Fruit fly (Drosophila melanogaster): Measurements from ENCODE around the gene cup.

The cup gene

dm6 chr2L:6693794-6694254 is 30.4 kb downstream of the cup start:
- TF ChIP-seq Myc (optimal IDR thresholded peaks at IDR 0.05) (no peak), ttk (optimal IDR thresholded peaks at IDR 0.05) (no peak), Sin3A (optimal IDR thresholded peaks at IDR 0.05) (no peak), insv (optimal IDR thresholded peaks at IDR 0.05) (no peak), h (optimal IDR thresholded peaks at IDR 0.05) (no peak), psq (optimal IDR thresholded peaks at IDR 0.05) (no peak)

dm6 chr2L:6696229-6696628 is 32.8 kb downstream of the cup start:
- TF ChIP-seq h (optimal IDR thresholded peaks at IDR 0.05) (no peak), Sin3A (optimal IDR thresholded peaks at IDR 0.05) (no peak), Myc (optimal IDR thresholded peaks at IDR 0.05) (no peak), psq (optimal IDR thresholded peaks at IDR 0.05) (no peak), insv (optimal IDR thresholded peaks at IDR 0.05) (no peak), ttk (optimal IDR thresholded peaks at IDR 0.05) (no peak)

DNA sequence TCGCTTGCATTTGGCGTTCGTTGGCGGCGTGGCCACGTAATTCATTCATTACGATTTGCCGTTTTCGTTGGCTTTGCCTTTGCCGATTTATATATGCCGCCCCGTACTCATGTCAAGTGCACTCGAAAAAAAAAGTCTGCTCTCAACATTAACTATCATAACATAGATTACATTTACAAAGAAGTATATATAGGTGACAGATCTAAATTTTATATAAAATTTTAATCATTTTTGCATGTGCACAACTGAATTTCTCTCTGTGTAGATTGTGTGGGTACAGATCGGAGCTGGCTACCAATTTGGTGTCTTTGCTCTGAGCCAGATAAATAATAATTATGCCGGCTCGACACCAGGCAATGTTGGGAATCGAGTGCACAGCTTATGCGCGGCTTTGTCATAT is 34.9 kb downstream of the cup start:
- TF ChIP-seq h (optimal IDR thresholded peaks at IDR 0.05) (no peak), Sin3A (optimal IDR thresholded peaks at IDR 0.05) (no peak), psq (optimal IDR thresholded peaks at IDR 0.05) (no peak), Myc (optimal IDR thresholded peaks at IDR 0.05) (no peak), insv (optimal IDR thresholded peaks at IDR 0.05) (no peak), ttk (optimal IDR thresholded peaks at IDR 0.05) (no peak)

- TF ChIP-seq ttk (optimal IDR thresholded peaks at IDR 0.05) (no peak), Sin3A (optimal IDR thresholded peaks at IDR 0.05) (no peak), psq (optimal IDR thresholded peaks at IDR 0.05) (no peak), h (optimal IDR thresholded peaks at IDR 0.05) (no peak), Myc (optimal IDR thresholded peaks at IDR 0.05) (no peak), insv (optimal IDR thresholded peaks at IDR 0.05) (no peak)
These were observed 37.3 kb downstream of the cup start for dm6 chr2L:6700742-6701141.

DNA sequence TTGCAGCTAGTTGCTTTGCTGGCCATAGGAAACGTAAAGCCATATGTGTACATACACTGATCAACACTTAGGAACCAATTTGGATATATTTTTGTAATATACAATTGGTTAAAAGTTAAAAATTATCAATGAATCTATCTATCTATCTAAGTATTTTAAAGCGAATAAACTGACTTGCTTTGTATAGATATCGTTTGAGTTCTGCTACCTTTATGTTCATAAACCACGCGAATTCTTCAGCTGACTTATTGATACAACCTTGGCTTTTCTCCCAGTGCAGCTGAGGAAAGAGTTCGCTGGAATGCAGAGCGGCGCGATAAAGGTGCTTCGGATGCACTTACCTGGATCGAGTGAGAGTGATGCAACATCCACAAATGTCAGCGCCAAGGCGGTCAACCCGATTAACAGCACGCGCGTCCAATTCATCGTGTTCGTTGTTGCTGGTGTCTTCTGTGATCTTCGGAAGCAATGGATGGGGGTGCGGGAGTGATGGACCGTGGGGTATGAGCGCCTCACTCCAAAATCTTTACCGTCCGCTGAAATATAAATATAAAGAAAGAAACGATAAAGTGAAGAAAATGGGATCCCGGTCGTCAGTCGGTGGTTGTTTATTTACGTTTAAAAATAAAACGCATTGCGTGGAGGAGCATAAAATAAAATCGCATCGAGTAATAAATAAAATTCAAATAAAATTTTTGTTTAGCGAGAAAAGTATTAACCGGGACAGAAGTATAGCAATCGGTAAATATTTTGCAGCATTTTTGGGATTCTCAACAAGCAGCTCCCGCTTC is 38.1 kb downstream of the cup start:
- TF ChIP-seq Myc (optimal IDR thresholded peaks at IDR 0.05) = no peak
- TF ChIP-seq h (optimal IDR thresholded peaks at IDR 0.05) = no peak
- TF ChIP-seq insv (optimal IDR thresholded peaks at IDR 0.05) = no peak
- no peak for TF ChIP-seq psq (optimal IDR thresholded peaks at IDR 0.05)
- no peak for TF ChIP-seq Sin3A (optimal IDR thresholded peaks at IDR 0.05)
- no peak for TF ChIP-seq ttk (optimal IDR thresholded peaks at IDR 0.05)

DNA sequence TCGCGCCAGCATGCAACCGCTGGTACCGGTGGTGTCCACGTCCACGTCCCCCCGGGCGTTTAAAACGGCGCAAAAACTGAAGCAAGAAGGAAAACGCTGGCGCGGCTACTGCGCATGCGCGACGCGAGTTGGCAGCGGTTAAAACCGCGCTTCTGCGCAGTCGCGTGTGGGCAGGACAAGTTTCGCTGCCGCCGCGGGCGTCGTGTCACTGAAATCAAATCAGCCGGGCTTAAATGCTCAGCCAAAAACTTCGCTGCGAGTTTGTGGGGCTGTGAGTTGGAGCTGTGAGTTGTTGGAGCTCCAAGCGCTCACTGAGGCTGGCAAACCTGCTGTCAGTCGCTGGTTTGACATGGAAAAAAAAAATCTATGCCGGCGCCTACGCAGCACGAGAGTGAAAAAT is 41.6 kb downstream of the cup start:
- TF ChIP-seq ttk (optimal IDR thresholded peaks at IDR 0.05) = no peak
- no peak for TF ChIP-seq insv (optimal IDR thresholded peaks at IDR 0.05)
- no peak for TF ChIP-seq Myc (optimal IDR thresholded peaks at IDR 0.05)

dm6 chr2L:6706368-6706919 is 43.0 kb downstream of the cup start:
- no peak for TF ChIP-seq h (optimal IDR thresholded peaks at IDR 0.05)
- no peak for TF ChIP-seq ttk (optimal IDR thresholded peaks at IDR 0.05)
- TF ChIP-seq Myc (optimal IDR thresholded peaks at IDR 0.05) = no peak
- TF ChIP-seq Sin3A (optimal IDR thresholded peaks at IDR 0.05) = no peak
- TF ChIP-seq insv (optimal IDR thresholded peaks at IDR 0.05) = no peak
- TF ChIP-seq psq (optimal IDR thresholded peaks at IDR 0.05) = no peak

DNA sequence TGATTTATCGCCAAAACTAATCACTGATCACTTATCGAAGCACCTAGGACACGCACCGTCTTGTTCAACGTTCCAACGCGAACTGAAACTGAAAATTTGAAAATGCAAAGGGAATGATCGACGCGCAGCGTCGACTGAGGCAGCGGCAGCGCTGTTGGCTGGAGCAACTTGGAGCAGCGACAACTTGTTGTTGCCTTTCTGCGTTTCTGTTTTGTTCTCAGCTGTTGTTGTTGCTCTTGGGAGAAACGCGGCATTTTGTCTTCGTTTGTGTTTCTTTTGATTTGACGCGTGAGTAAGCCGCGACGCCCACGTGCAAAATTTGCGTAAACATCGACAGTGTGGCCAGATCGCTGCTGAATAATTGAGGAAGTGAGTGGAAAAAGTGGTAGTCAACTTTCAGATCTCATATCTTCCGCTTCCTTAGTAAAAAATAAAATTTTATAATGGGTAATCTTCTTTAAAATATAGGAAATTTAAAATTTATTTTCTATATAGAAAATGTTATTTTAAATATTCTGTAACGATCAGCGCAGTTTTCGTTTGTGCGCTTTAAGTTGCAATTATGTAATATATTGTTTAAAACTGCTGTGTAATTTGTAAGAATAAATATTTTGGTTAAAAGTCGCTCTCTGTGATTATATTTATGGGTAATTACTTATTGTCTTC is 45.7 kb downstream of the cup start, which contains the start of gene Tsp:
TSS of gene Tsp (minus strand) at position 90 of the 666 bp plus-strand sequence.
- TF ChIP-seq Sin3A (optimal IDR thresholded peaks at IDR 0.05) (no peak), ttk (optimal IDR thresholded peaks at IDR 0.05) (no peak)

- TF ChIP-seq ttk (optimal IDR thresholded peaks at IDR 0.05) = no peak
- TF ChIP-seq Sin3A (optimal IDR thresholded peaks at IDR 0.05) = no peak
- TF ChIP-seq Myc (optimal IDR thresholded peaks at IDR 0.05) = no peak
- TF ChIP-seq h (optimal IDR thresholded peaks at IDR 0.05) = no peak
- TF ChIP-seq insv (optimal IDR thresholded peaks at IDR 0.05) = no peak
These were observed 52.8 kb downstream of the cup start, which contains the start of gene AkhR for dm6 chr2L:6716182-6716770. TSS of gene AkhR (minus strand) at chr2L:6716186.

DNA sequence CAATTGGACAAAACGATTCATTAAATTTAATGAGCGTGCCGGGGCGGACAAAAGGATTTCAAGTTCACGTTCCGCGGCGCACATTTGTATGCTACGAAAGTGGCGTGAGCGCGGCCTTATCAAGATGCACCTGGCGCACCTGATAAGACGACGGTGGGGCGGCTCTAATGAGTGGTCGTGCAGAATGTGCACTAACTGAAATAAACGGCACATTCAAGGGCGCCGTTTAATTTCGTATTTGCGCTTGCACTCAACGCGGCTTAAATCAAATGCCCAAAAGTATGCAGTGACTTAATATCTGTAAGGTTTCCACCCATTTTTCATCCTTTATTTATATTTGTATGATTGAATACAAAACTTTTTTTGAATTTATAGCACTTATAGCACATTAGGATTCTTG is 53.5 kb downstream of the cup start:
- no peak for TF ChIP-seq Sin3A (optimal IDR thresholded peaks at IDR 0.05)
- TF ChIP-seq h (optimal IDR thresholded peaks at IDR 0.05) = no peak
- TF ChIP-seq ttk (optimal IDR thresholded peaks at IDR 0.05) = no peak
- no peak for TF ChIP-seq psq (optimal IDR thresholded peaks at IDR 0.05)
- no peak for TF ChIP-seq Myc (optimal IDR thresholded peaks at IDR 0.05)
- TF ChIP-seq insv (optimal IDR thresholded peaks at IDR 0.05) = no peak

DNA sequence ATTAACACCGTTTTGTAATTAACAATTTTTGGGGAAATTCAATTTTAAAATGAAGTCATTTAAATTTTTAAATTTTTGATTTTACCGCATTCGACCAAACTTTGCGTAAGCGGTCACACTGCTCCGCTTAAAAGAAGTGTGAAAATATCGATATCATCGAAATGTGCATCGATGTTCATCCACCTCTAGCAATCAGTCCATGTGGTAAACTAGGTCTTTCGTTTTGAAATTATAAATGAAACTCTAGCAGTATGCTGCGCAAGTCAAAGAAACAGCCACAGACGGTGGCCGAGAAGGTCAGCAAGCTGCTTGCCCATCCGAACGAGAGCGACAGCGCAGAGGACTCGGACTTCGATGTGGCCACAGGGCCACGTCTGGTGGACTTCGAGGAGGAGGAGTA is 54.0 kb downstream of the cup start, which contains the start of gene Aatf:
TSS of gene Aatf (plus strand) at position 166 of the 400 bp plus-strand sequence.
- TF ChIP-seq Myc (optimal IDR thresholded peaks at IDR 0.05) = no peak
- no peak for TF ChIP-seq ttk (optimal IDR thresholded peaks at IDR 0.05)
- no peak for TF ChIP-seq insv (optimal IDR thresholded peaks at IDR 0.05)
- TF ChIP-seq h (optimal IDR thresholded peaks at IDR 0.05) = no peak
- no peak for TF ChIP-seq Sin3A (optimal IDR thresholded peaks at IDR 0.05)
- TF ChIP-seq psq (optimal IDR thresholded peaks at IDR 0.05) = no peak

DNA sequence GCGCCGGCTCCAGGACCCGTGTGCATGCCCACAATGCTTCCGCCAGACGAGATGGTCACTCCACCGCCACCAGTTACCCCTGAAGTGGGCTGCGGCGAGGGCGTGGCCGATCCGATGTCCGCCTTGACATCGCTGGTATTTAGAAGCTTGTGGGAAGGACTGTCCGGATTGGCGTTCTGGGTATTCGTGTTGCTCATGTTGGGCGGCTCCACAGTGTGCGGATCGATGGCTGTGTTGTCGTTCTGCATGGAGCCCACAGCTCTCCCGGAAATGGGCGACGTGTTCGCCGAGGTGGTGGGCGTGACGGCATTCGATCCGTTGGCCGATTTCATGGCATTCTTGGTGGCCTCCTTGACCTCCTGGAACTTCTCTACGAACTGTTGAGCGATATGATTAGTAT is 58.2 kb downstream of the cup start:
- no peak for TF ChIP-seq insv (optimal IDR thresholded peaks at IDR 0.05)
